Worm (Caenorhabditis elegans) whole organism, L1 larva: ENCODE results near the gene K05F1.1.

ENCODE experiments used
- elt-3 ChIP-seq, 6 experiments: fragments of 150-350 bp in 1 of 6; sonication (generic microtip); optimal IDR thresholded peaks; 2 replicates each; lab custom pipeline; 2017 to 2018; ENCODE audit warnings: missing biosample characterization in 6 of 6, missing genetic modification characterization in 6 of 6, inconsistent platforms in 1 of 6
- isw-1 ChIP-seq: fragments of 200-800 bp; sonication (Bioruptor generic); IDR thresholded peaks from 2 replicates; pipeline ENCODE4 v1.3.6; 2022; ENCODE audit warnings: missing genetic modification characterization, missing compliant biosample characterization
- nhr-12 ChIP-seq: sonication (generic microtip); optimal IDR thresholded peaks from 2 replicates; lab custom pipeline; 2017; ENCODE audit warnings: missing biosample characterization, missing genetic modification characterization
- skn-1 ChIP-seq: fragments of 150-350 bp; optimal IDR thresholded peaks from 2 replicates; lab custom pipeline; 2014; ENCODE audit warnings: missing biosample characterization, missing genetic modification characterization
- tbx-2 ChIP-seq: sonication (generic microtip); optimal IDR thresholded peaks from 2 replicates; lab custom pipeline; 2016; ENCODE audit warnings: missing genetic modification characterization, missing compliant biosample characterization

ce11 chrII:5818298-5818697 is 17.1 kb downstream of the K05F1.1 start, which contains the start of gene ZK1248.4:
- TF ChIP-seq elt-3 (tag; optimal IDR thresholded peaks at IDR 0.05; lab: Kevin White, UChicago) (no peak), isw-1 (no peak), nhr-12 (tag; lab: Kevin White, UChicago) (no peak), tbx-2 (tag; lab: Kevin White, UChicago) (no peak), skn-1 (tag; lab: Kevin White, UChicago) (no peak)
